Fruit fly (Drosophila melanogaster) Kc167 (cell line): ENCODE data around the gene CG6638.

Experiments
- Myc ChIP-seq: fragments of >200 bp; optimal IDR thresholded peaks from 2 replicates; lab custom pipeline; 2017; ENCODE audit warnings: missing external identifiers
- Sin3A ChIP-seq: fragments of >200 bp; optimal IDR thresholded peaks from 2 replicates; lab custom pipeline; 2018; ENCODE audit warnings: missing external identifiers
- h ChIP-seq: fragments of >200 bp; optimal IDR thresholded peaks from 3 replicates; lab custom pipeline; 2018; ENCODE audit warnings: missing external identifiers
- insv ChIP-seq: fragments of >200 bp; optimal IDR thresholded peaks from 3 replicates; lab custom pipeline; 2018; ENCODE audit warnings: missing external identifiers
- psq ChIP-seq: fragments of >200 bp; optimal IDR thresholded peaks from 2 replicates; lab custom pipeline; 2017; ENCODE audit warnings: missing external identifiers
- ttk ChIP-seq: sonication (Bioruptor generic); optimal IDR thresholded peaks from 2 replicates; lab custom pipeline; 2017; ENCODE audit warnings: missing external identifiers

CG6638 gene

dm6 chr3L:8545473-8545872 lies 30.4 kb downstream of the CG6638 start:
- TF ChIP-seq psq (lab: Kevin White, UChicago) (no peak), insv (lab: Kevin White, UChicago) (no peak), h (lab: Kevin White, UChicago) (no peak), Myc (lab: Kevin White, UChicago) (no peak), ttk (lab: Kevin White, UChicago) (no peak), Sin3A (lab: Kevin White, UChicago) (no peak)

- TF ChIP-seq Sin3A (lab: Kevin White, UChicago) (no peak), ttk (lab: Kevin White, UChicago) (no peak), psq (lab: Kevin White, UChicago) (no peak), h (lab: Kevin White, UChicago) (no peak), insv (lab: Kevin White, UChicago) (no peak), Myc (lab: Kevin White, UChicago) (no peak)
Observed at dm6 chr3L:8544710-8545109, 31.2 kb downstream of the CG6638 start, which contains the start of gene rhea. rhea (plus strand) TSS chr3L:8545001.

- TF ChIP-seq insv (lab: Kevin White, UChicago) (no peak), h (lab: Kevin White, UChicago) (no peak), Sin3A (lab: Kevin White, UChicago) (no peak), ttk (lab: Kevin White, UChicago) (no peak), Myc (lab: Kevin White, UChicago) (no peak), psq (lab: Kevin White, UChicago) (no peak)
Observed at dm6 chr3L:8543866-8544265, 32.0 kb downstream of the CG6638 start.

- TF ChIP-seq Sin3A (lab: Kevin White, UChicago) (no peak), ttk (lab: Kevin White, UChicago) (no peak), h (lab: Kevin White, UChicago) (no peak)
Observed at dm6 chr3L:8542213-8542612, 33.7 kb downstream of the CG6638 start.

- TF ChIP-seq psq (lab: Kevin White, UChicago), result no peak
- TF ChIP-seq Sin3A (lab: Kevin White, UChicago), result no peak
- no peak for TF ChIP-seq insv (lab: Kevin White, UChicago)
- no peak for TF ChIP-seq Myc (lab: Kevin White, UChicago)
- no peak for TF ChIP-seq h (lab: Kevin White, UChicago)
- TF ChIP-seq ttk (lab: Kevin White, UChicago), result no peak
Observed at dm6 chr3L:8541669-8542068, 34.2 kb downstream of the CG6638 start.

- TF ChIP-seq Myc (lab: Kevin White, UChicago) (no peak), h (lab: Kevin White, UChicago) (no peak), Sin3A (lab: Kevin White, UChicago) (no peak), psq (lab: Kevin White, UChicago) (no peak), insv (lab: Kevin White, UChicago) (no peak), ttk (lab: Kevin White, UChicago) (no peak)
Observed at dm6 chr3L:8540509-8540908, 35.4 kb downstream of the CG6638 start.

dm6 chr3L:8538355-8538754 lies 37.5 kb downstream of the CG6638 start:
- TF ChIP-seq ttk (lab: Kevin White, UChicago) (no peak), psq (lab: Kevin White, UChicago) (no peak), Myc (lab: Kevin White, UChicago) (no peak), h (lab: Kevin White, UChicago) (no peak), insv (lab: Kevin White, UChicago) (no peak)

dm6 chr3L:8536387-8536786 lies 39.5 kb downstream of the CG6638 start:
- TF ChIP-seq h (lab: Kevin White, UChicago), result no peak
- TF ChIP-seq ttk (lab: Kevin White, UChicago), result no peak
- TF ChIP-seq Myc (lab: Kevin White, UChicago), result no peak
- TF ChIP-seq psq (lab: Kevin White, UChicago), result no peak
- no peak for TF ChIP-seq insv (lab: Kevin White, UChicago)
- no peak for TF ChIP-seq Sin3A (lab: Kevin White, UChicago)

dm6 chr3L:8534386-8535306 lies 41.2 kb downstream of the CG6638 start, which contains the start of gene ergic53:
ergic53 (plus strand) TSS chr3L:8534977.
- no peak for TF ChIP-seq h (lab: Kevin White, UChicago)
- TF ChIP-seq Sin3A (lab: Kevin White, UChicago), result no peak
- TF ChIP-seq insv (lab: Kevin White, UChicago), result no peak
- TF ChIP-seq Myc (lab: Kevin White, UChicago), result no peak
- no peak for TF ChIP-seq ttk (lab: Kevin White, UChicago)
- no peak for TF ChIP-seq psq (lab: Kevin White, UChicago)

- TF ChIP-seq Sin3A (lab: Kevin White, UChicago) (no peak), Myc (lab: Kevin White, UChicago) (no peak), insv (lab: Kevin White, UChicago) (no peak), psq (lab: Kevin White, UChicago) (no peak), h (lab: Kevin White, UChicago) (no peak), ttk (lab: Kevin White, UChicago) (no peak)
Observed at dm6 chr3L:8529701-8530100, 46.2 kb downstream of the CG6638 start.

dm6 chr3L:8528546-8528945 lies 47.3 kb downstream of the CG6638 start:
- TF ChIP-seq insv (lab: Kevin White, UChicago) (no peak), psq (lab: Kevin White, UChicago) (no peak), ttk (lab: Kevin White, UChicago) (no peak), h (lab: Kevin White, UChicago) (no peak), Sin3A (lab: Kevin White, UChicago) (no peak), Myc (lab: Kevin White, UChicago) (no peak)
